Worm (Caenorhabditis elegans) whole organism, midembryonic: Measurements from ENCODE around the gene T28D6.3.

ENCODE experiments used
- T22C8.4 ChIP-seq: fragments of 200-800 bp; sonication (Bioruptor generic); IDR thresholded peaks from 2 replicates; pipeline ENCODE4 v1.3.6; 2022; ENCODE audit warnings: missing genetic modification characterization, missing compliant biosample characterization
- cog-1 ChIP-seq: sonication (generic microtip); optimal IDR thresholded peaks from 2 replicates; lab custom pipeline; 2016; ENCODE audit warnings: missing genetic modification characterization, missing compliant biosample characterization
- flt-1 ChIP-seq: fragments of 200-800 bp; sonication (Bioruptor generic); IDR thresholded peaks from 2 replicates; pipeline ENCODE4 v1.3.6; 2022; ENCODE audit warnings: missing genetic modification characterization, missing compliant biosample characterization
- klf-2 ChIP-seq: fragments of 200-800 bp; sonication (Bioruptor generic); conservative IDR thresholded peaks from 2 replicates; pipeline ENCODE4 v1.3.6; 2022; ENCODE audit warnings: missing genetic modification reagents, missing genetic modification characterization, missing compliant biosample characterization
- med-1 ChIP-seq: sonication (generic microtip); optimal IDR thresholded peaks from 2 replicates; lab custom pipeline; 2017; ENCODE audit warnings: missing genetic modification characterization, mild to moderate bottlenecking, missing compliant biosample characterization, antibody characterized with exemption, missing genetic modification reagents; ENCODE audit not compliant: insufficient read depth
- ref-1 ChIP-seq: fragments of 200-800 bp; sonication (Bioruptor generic); conservative IDR thresholded peaks from 2 replicates; pipeline ENCODE4 v1.3.6; 2022; ENCODE audit warnings: missing genetic modification reagents, missing genetic modification characterization, missing compliant biosample characterization
- tab-1 ChIP-seq: fragments of 200-800 bp; sonication (Bioruptor generic); IDR thresholded peaks from 2 replicates; pipeline ENCODE4 v1.3.6; 2022; ENCODE audit warnings: missing genetic modification characterization, missing compliant biosample characterization
- ztf-23 ChIP-seq: fragments of 200-800 bp; sonication (Bioruptor generic); IDR thresholded peaks from 2 replicates; pipeline ENCODE4 v1.3.6; 2022; ENCODE audit warnings: missing genetic modification reagents, missing genetic modification characterization, missing compliant biosample characterization
- ztf-29 ChIP-seq: fragments of 200-800 bp; sonication (Bioruptor generic); IDR thresholded peaks from 2 replicates; pipeline ENCODE4 v1.3.6; 2022; ENCODE audit warnings: missing genetic modification reagents, missing genetic modification characterization, missing compliant biosample characterization

The T28D6.3 gene

DNA sequence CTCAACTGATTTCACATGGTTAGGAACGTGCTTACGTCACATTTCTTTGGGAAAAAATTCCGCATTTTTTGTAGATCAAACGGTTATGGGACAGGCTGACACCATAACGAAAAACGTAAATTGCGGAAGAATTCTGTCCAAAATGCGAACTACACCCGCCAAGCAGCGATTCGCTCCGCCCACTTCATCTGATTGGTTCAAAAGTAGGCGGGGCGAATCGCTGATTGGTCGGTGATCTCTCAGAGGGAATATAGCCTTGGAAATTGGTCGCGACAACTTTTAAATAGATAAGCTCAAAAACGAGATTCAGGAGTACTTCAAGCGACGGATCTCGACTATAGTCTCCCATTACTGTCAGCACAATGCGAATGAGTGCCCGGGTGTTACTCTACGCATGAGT, 28.9 kb upstream of the T28D6.3 start:
- no peak for TF ChIP-seq T22C8.4
- TF ChIP-seq ztf-29 (GFP tag; lab: Robert Waterston, UW), result no peak

DNA sequence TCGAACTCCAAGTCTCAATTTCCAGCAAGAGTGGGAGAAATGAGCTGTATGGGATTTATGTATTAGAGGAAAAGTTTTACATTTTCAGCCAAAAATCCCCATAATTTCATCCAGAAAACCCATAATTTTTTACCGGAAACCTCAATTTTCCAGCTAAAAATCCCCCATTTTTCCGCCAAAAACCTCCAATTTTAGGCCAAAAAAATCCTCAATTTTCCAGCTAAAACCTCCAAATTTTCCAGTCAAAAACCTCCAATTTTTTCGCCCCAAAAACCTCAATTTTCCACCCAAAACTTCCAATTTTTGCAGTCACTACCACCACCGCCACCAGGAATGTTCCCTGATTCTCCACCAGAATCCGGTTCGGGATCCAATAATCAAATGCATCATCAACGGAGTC, 25.1 kb upstream of the T28D6.3 start:
- no peak for TF ChIP-seq med-1
- TF ChIP-seq tab-1 (GFP tag; lab: Robert Waterston, UW), result no peak
- TF ChIP-seq ztf-23 (GFP tag; lab: Robert Waterston, UW), result no peak
- TF ChIP-seq ztf-29 (GFP tag; lab: Robert Waterston, UW), result no peak
- no peak for TF ChIP-seq klf-2 (GFP tag; lab: Robert Waterston, UW)
- TF ChIP-seq ref-1, result no peak
- TF ChIP-seq T22C8.4, result no peak
- no peak for TF ChIP-seq flt-1 (GFP tag; lab: Robert Waterston, UW)
- no peak for TF ChIP-seq cog-1 (tag; lab: Kevin White, UChicago)

DNA sequence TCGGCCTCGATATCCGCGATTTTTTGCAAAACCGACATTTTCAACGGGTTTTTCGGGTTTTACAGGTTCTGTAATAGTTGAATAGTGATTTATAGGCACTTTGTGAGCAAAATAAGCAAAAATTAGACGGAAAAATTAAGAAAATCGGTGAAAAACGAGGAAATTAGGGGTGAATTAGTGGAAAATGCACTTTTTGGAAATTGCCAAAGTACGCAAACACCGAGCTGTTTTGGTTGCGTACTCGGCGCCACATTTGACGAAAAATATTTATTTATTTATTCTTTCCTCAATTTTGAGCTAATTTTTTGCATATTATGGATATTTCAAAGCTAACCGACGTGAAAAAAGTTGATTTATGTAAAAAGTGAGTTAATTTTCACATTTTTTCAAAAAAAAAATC, 23.5 kb upstream of the T28D6.3 start, which contains the start of the genes T28D6.6 and pen-2:
Gene T28D6.6 (minus strand): TSS at position 68 of the 400 bp plus-strand sequence.
Gene pen-2 (plus strand): TSS at position 282 of the 400 bp plus-strand sequence.
- TF ChIP-seq tab-1 (GFP tag; lab: Robert Waterston, UW), result no peak
- TF ChIP-seq med-1, result no peak
- TF ChIP-seq T22C8.4, result no peak
- no peak for TF ChIP-seq flt-1 (GFP tag; lab: Robert Waterston, UW)
- TF ChIP-seq ztf-23 (GFP tag; lab: Robert Waterston, UW), result no peak
- no peak for TF ChIP-seq klf-2 (GFP tag; lab: Robert Waterston, UW)

- no peak for TF ChIP-seq med-1
- no peak for TF ChIP-seq ref-1
- no peak for TF ChIP-seq cog-1 (tag; lab: Kevin White, UChicago)
- TF ChIP-seq T22C8.4, result no peak
- no peak for TF ChIP-seq tab-1 (GFP tag; lab: Robert Waterston, UW)
- TF ChIP-seq ztf-23 (GFP tag; lab: Robert Waterston, UW), result no peak
- no peak for TF ChIP-seq ztf-29 (GFP tag; lab: Robert Waterston, UW)
- no peak for TF ChIP-seq flt-1 (GFP tag; lab: Robert Waterston, UW)
- no peak for TF ChIP-seq klf-2 (GFP tag; lab: Robert Waterston, UW)
Measured at ce11 chrIII:11344125-11344524, 22.4 kb upstream of the T28D6.3 start.

- no peak for TF ChIP-seq tab-1 (GFP tag; lab: Robert Waterston, UW)
- no peak for TF ChIP-seq flt-1 (GFP tag; lab: Robert Waterston, UW)
- no peak for TF ChIP-seq cog-1 (tag; lab: Kevin White, UChicago)
- no peak for TF ChIP-seq ref-1
- no peak for TF ChIP-seq ztf-23 (GFP tag; lab: Robert Waterston, UW)
- no peak for TF ChIP-seq T22C8.4
- TF ChIP-seq med-1, result no peak
- no peak for TF ChIP-seq ztf-29 (GFP tag; lab: Robert Waterston, UW)
- no peak for TF ChIP-seq klf-2 (GFP tag; lab: Robert Waterston, UW)
Measured at ce11 chrIII:11346383-11346782, 20.2 kb upstream of the T28D6.3 start, which contains the start of gene T28D6.7. Gene T28D6.7 (minus strand): TSS chrIII:11346483.

ce11 chrIII:11350107-11350826, 16.3 kb upstream of the T28D6.3 start:
- no peak for TF ChIP-seq ztf-23 (GFP tag; lab: Robert Waterston, UW)
- no peak for TF ChIP-seq flt-1 (GFP tag; lab: Robert Waterston, UW)
- no peak for TF ChIP-seq cog-1 (tag; lab: Kevin White, UChicago)
- TF ChIP-seq T22C8.4, result no peak
- no peak for TF ChIP-seq ztf-29 (GFP tag; lab: Robert Waterston, UW)
- TF ChIP-seq ref-1, result no peak
- TF ChIP-seq tab-1 (GFP tag; lab: Robert Waterston, UW), result no peak
- TF ChIP-seq klf-2 (GFP tag; lab: Robert Waterston, UW), result no peak

ce11 chrIII:11352840-11353239, 13.7 kb upstream of the T28D6.3 start:
- TF ChIP-seq ref-1, result 0 out of 2 replicates have a peak, but pooled peaks have one; percentile 23
- no peak for TF ChIP-seq cog-1 (tag; lab: Kevin White, UChicago)
- TF ChIP-seq tab-1 (GFP tag; lab: Robert Waterston, UW), result peak; percentile 81; the same call in 1 of the 2 replicates
- no peak for TF ChIP-seq ztf-29 (GFP tag; lab: Robert Waterston, UW)
- peak; percentile 83 for TF ChIP-seq flt-1 (GFP tag; lab: Robert Waterston, UW)
- TF ChIP-seq klf-2 (GFP tag; lab: Robert Waterston, UW), result no peak
- 0 out of 2 replicates have a peak, but pooled peaks have one; percentile 37 for TF ChIP-seq ztf-23 (GFP tag; lab: Robert Waterston, UW)

ce11 chrIII:11353499-11353898, 13.1 kb upstream of the T28D6.3 start:
- peak; percentile 58; the same call in 1 of the 2 replicates for TF ChIP-seq ztf-23 (GFP tag; lab: Robert Waterston, UW)
- TF ChIP-seq med-1, result no peak
- no peak for TF ChIP-seq ref-1
- TF ChIP-seq ztf-29 (GFP tag; lab: Robert Waterston, UW), result no peak
- TF ChIP-seq cog-1 (tag; lab: Kevin White, UChicago), result no peak
- TF ChIP-seq klf-2 (GFP tag; lab: Robert Waterston, UW), result 0 out of 2 replicates have a peak, but pooled peaks have one; percentile 16
- TF ChIP-seq tab-1 (GFP tag; lab: Robert Waterston, UW), result peak; percentile 51; the same call in 1 of the 2 replicates
- TF ChIP-seq flt-1 (GFP tag; lab: Robert Waterston, UW), result no peak
- no peak for TF ChIP-seq T22C8.4

ce11 chrIII:11355758-11356323, 10.7 kb upstream of the T28D6.3 start:
- no peak for TF ChIP-seq flt-1 (GFP tag; lab: Robert Waterston, UW)
- no peak for TF ChIP-seq tab-1 (GFP tag; lab: Robert Waterston, UW)
- TF ChIP-seq cog-1 (tag; lab: Kevin White, UChicago), result no peak
- TF ChIP-seq med-1, result no peak
- no peak for TF ChIP-seq ztf-29 (GFP tag; lab: Robert Waterston, UW)
- TF ChIP-seq klf-2 (GFP tag; lab: Robert Waterston, UW), result no peak
- TF ChIP-seq ztf-23 (GFP tag; lab: Robert Waterston, UW), result no peak
- TF ChIP-seq ref-1, result no peak
- TF ChIP-seq T22C8.4, result no peak
